Worm (Caenorhabditis elegans): Measurements from ENCODE around the gene F40F12.9.

Gene F40F12.9

ce11 chrIII:9867780-9868503 is 43.2 kb upstream of the F40F12.9 start, which contains the start of gene dhhc-4:
Gene dhhc-4 (minus strand): TSS chrIII:9867792.
- TF ChIP-seq fos-1 (tag; optimal IDR thresholded peaks at IDR 0.05) (peak; percentile 89), F13H6.1 (tag; optimal IDR thresholded peaks at IDR 0.05) (peak; percentile 80), sma-3 (GFP tag; optimal IDR thresholded peaks at IDR 0.05) (peak; percentile 71), blmp-1 (tag; optimal IDR thresholded peaks at IDR 0.05; ENCODE audit: insufficient read depth) (peak; percentile 69), unc-55 (GFP tag; optimal IDR thresholded peaks at IDR 0.05) (peak; percentile 80), C34F6.9 (tag; optimal IDR thresholded peaks at IDR 0.05) (peak; percentile 46), ztf-1 (GFP tag; conservative IDR thresholded peaks at IDR 0.05) (no peak), gmeb-1 (tag; optimal IDR thresholded peaks at IDR 0.05) (peak; percentile 94), dmd-4 (tag; optimal IDR thresholded peaks at IDR 0.05) (peak; percentile 53), R02D3.7 (tag; optimal IDR thresholded peaks at IDR 0.05) (no peak), lin-39 (tag; optimal IDR thresholded peaks at IDR 0.05) (no peak), lin-13 (GFP tag; optimal IDR thresholded peaks at IDR 0.05) (peak; percentile 56), ceh-16 (tag; optimal IDR thresholded peaks at IDR 0.05) (no peak), lsy-2 (tag; optimal IDR thresholded peaks at IDR 0.05) (peak; percentile 52 to 81), mab-5 (tag; optimal IDR thresholded peaks at IDR 0.05) (peak; percentile 66), unc-62 (GFP tag; optimal IDR thresholded peaks at IDR 0.05) (no peak), nhr-12 (tag; optimal IDR thresholded peaks at IDR 0.05) (no peak), sma-9 (GFP tag; optimal IDR thresholded peaks at IDR 0.05) (peak; percentile 81), sma-9 (tag; optimal IDR thresholded peaks at IDR 0.05) (no peak), crh-2 (tag; optimal IDR thresholded peaks at IDR 0.05) (peak; percentile 5), ztf-4 (tag; optimal IDR thresholded peaks at IDR 0.05) (peak; percentile 22), nhr-21 (tag; optimal IDR thresholded peaks at IDR 0.05) (peak; percentile 51), snpc-4 (tag; optimal IDR thresholded peaks at IDR 0.05) (peak; percentile 25), mbf-1 (tag; optimal IDR thresholded peaks at IDR 0.05) (no peak)

- TF ChIP-seq sem-4 (tag; optimal IDR thresholded peaks at IDR 0.05) (no peak), C34F6.9 (tag; optimal IDR thresholded peaks at IDR 0.05) (no peak), lin-11 (tag; optimal IDR thresholded peaks at IDR 0.05) (no peak), mdl-1 (tag; optimal IDR thresholded peaks at IDR 0.05) (no peak), ztf-1 (GFP tag; conservative IDR thresholded peaks at IDR 0.05) (no peak), ceh-82 (tag; optimal IDR thresholded peaks at IDR 0.05) (no peak), elt-3 (tag; optimal IDR thresholded peaks at IDR 0.05) (no peak), alr-1 (tag; optimal IDR thresholded peaks at IDR 0.05) (no peak), nhr-237 (tag; optimal IDR thresholded peaks at IDR 0.05) (no peak), Y55F3AM.14 (GFP tag; optimal IDR thresholded peaks at IDR 0.05) (no peak), sma-3 (GFP tag; optimal IDR thresholded peaks at IDR 0.05) (no peak), zag-1 (tag; optimal IDR thresholded peaks at IDR 0.05) (no peak), fos-1 (tag; optimal IDR thresholded peaks at IDR 0.05) (no peak), R02D3.7 (tag; optimal IDR thresholded peaks at IDR 0.05) (no peak), mbf-1 (tag; optimal IDR thresholded peaks at IDR 0.05) (no peak)
These were observed 40.1 kb upstream of the F40F12.9 start, which contains the start of gene ZK757.1 for ce11 chrIII:9871032-9871431. Gene ZK757.1 (minus strand): TSS chrIII:9871132.

DNA sequence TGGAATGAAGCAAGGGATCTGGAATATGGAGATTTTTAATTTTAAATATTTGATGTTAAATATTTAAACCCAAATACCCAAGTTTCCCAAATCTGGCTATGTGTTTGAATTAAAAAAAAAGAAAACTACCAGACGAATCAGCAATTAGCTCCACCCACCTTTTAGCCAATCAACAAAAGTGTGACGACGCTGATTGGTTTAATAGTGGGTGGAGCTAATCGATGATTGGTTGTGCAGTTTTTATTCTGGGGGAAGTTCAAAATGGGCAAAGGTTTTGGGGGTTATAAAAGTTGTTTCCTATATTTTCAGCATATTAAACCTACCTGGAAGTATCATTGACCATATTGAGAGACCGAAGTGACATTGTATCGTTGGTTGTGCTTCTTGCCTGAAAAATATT is 36.6 kb upstream of the F40F12.9 start:
- TF ChIP-seq mbf-1 (tag; optimal IDR thresholded peaks at IDR 0.05): no peak
- no peak for TF ChIP-seq lin-39 (tag; optimal IDR thresholded peaks at IDR 0.05)
- TF ChIP-seq unc-62 (GFP tag; optimal IDR thresholded peaks at IDR 0.05): no peak
- no peak for TF ChIP-seq sem-4 (tag; optimal IDR thresholded peaks at IDR 0.05)
- no peak for TF ChIP-seq egl-27 (tag; optimal IDR thresholded peaks at IDR 0.05)
- TF ChIP-seq mdl-1 (tag; optimal IDR thresholded peaks at IDR 0.05): no peak
- TF ChIP-seq nhr-237 (tag; optimal IDR thresholded peaks at IDR 0.05): no peak
- no peak for TF ChIP-seq ceh-82 (tag; optimal IDR thresholded peaks at IDR 0.05)

- TF ChIP-seq alr-1 (tag; optimal IDR thresholded peaks at IDR 0.05) (no peak), dmd-4 (tag; optimal IDR thresholded peaks at IDR 0.05) (no peak), ama-1 (optimal IDR thresholded peaks at IDR 0.05) (no peak), zag-1 (tag; optimal IDR thresholded peaks at IDR 0.05) (no peak), fos-1 (tag; optimal IDR thresholded peaks at IDR 0.05) (no peak), elt-3 (tag; optimal IDR thresholded peaks at IDR 0.05) (no peak), blmp-1 (tag; optimal IDR thresholded peaks at IDR 0.05; ENCODE audit: insufficient read depth) (no peak), ztf-11 (tag; optimal IDR thresholded peaks at IDR 0.05) (no peak), sma-3 (GFP tag; optimal IDR thresholded peaks at IDR 0.05) (no peak), elt-1 (tag; optimal IDR thresholded peaks at IDR 0.05) (no peak)
These were observed 34.2 kb upstream of the F40F12.9 start, which contains the start of gene ZK757.10 for ce11 chrIII:9876951-9877350. Gene ZK757.10 (plus strand): TSS chrIII:9877251.

Measured in whole organism, L2 larva.